Fruit fly (Drosophila melanogaster) whole organism, embryonic: ENCODE measurements around the gene CG31867.

Experiments
- CG10979 ChIP-seq: fragments of 200-800 bp; sonication (Bioruptor generic); optimal IDR thresholded peaks from 2 replicates; lab custom pipeline; 2018; ENCODE audit warnings: missing biosample characterization, mild to moderate bottlenecking, missing genetic modification characterization, moderate library complexity
- CG11456 ChIP-seq: fragments of 200-800 bp; sonication (Bioruptor generic); IDR thresholded peaks from 3 replicates; pipeline ENCODE4 v1.3.6; 2022; ENCODE audit warnings: missing biosample characterization, missing genetic modification characterization
- CG11504 ChIP-seq: fragments of 200-800 bp; sonication (Bioruptor generic); optimal IDR thresholded peaks from 3 replicates; lab custom pipeline; 2019; ENCODE audit warnings: missing biosample characterization, mild to moderate bottlenecking, missing genetic modification characterization, moderate library complexity
- CG12769 ChIP-seq: fragments of 200-800 bp; sonication (Bioruptor generic); optimal IDR thresholded peaks from 2 replicates; lab custom pipeline; 2019; ENCODE audit warnings: missing biosample characterization, mild to moderate bottlenecking, missing genetic modification characterization, moderate library complexity
- CG13287 ChIP-seq: fragments of 200-800 bp; sonication (Bioruptor generic); IDR thresholded peaks from 2 replicates; pipeline ENCODE4 v1.3.6; 2022; ENCODE audit warnings: missing biosample characterization, missing genetic modification characterization; ENCODE audit not compliant: partially characterized antibody
- CG14050 ChIP-seq: fragments of 200-800 bp; sonication (Bioruptor generic); IDR thresholded peaks from 3 replicates; pipeline ENCODE4 v1.3.6; 2022; ENCODE audit warnings: missing biosample characterization, missing genetic modification characterization
- CG14667 ChIP-seq: fragments of 200-800 bp; sonication (Bioruptor generic); IDR thresholded peaks from 2 replicates; pipeline ENCODE4 v1.3.6; 2022; ENCODE audit warnings: missing biosample characterization, missing genetic modification characterization
- CG15479 ChIP-seq: fragments of 200-800 bp; sonication (Bioruptor generic); optimal IDR thresholded peaks from 3 replicates; lab custom pipeline; 2019; ENCODE audit warnings: missing biosample characterization, mild to moderate bottlenecking, missing genetic modification characterization, moderate library complexity
- CG18011 ChIP-seq: fragments of 200-800 bp; sonication (Bioruptor generic); optimal IDR thresholded peaks from 2 replicates; lab custom pipeline; 2017; ENCODE audit warnings: missing biosample characterization, missing genetic modification characterization, mild to moderate bottlenecking, moderate library complexity, missing genotype
- CG1832 ChIP-seq: fragments of 200-800 bp; sonication (Bioruptor generic); optimal IDR thresholded peaks from 2 replicates; lab custom pipeline; 2017; ENCODE audit warnings: missing biosample characterization, mild to moderate bottlenecking, missing genetic modification characterization, inconsistent platforms
- CG18764 ChIP-seq: fragments of 200-800 bp; sonication (Bioruptor generic); optimal IDR thresholded peaks from 3 replicates; lab custom pipeline; 2016; ENCODE audit warnings: missing biosample characterization, missing genetic modification characterization
- CG31388 ChIP-seq: fragments of 200-800 bp; sonication (Bioruptor generic); optimal IDR thresholded peaks from 2 replicates; lab custom pipeline; 2016; ENCODE audit warnings: missing biosample characterization, missing genetic modification characterization
- CG4707 ChIP-seq: fragments of 200-800 bp; sonication (Bioruptor generic); optimal IDR thresholded peaks from 2 replicates; lab custom pipeline; 2018; ENCODE audit warnings: missing biosample characterization, mild to moderate bottlenecking, missing genetic modification characterization, moderate library complexity
- CG5180 ChIP-seq: fragments of 200-800 bp; sonication (Bioruptor generic); optimal IDR thresholded peaks from 3 replicates; lab custom pipeline; 2017; ENCODE audit warnings: missing biosample characterization, missing genetic modification characterization, mild to moderate bottlenecking, moderate library complexity, missing genetic modification reagents
- CG6175 ChIP-seq: fragments of 200-800 bp; sonication (Bioruptor generic); IDR thresholded peaks from 3 replicates; pipeline ENCODE4 v1.3.6; 2022; ENCODE audit warnings: missing biosample characterization, missing genetic modification characterization
- CG6254 ChIP-seq: fragments of 200-800 bp; sonication (Bioruptor generic); optimal IDR thresholded peaks from 3 replicates; lab custom pipeline; 2017; ENCODE audit warnings: mild to moderate bottlenecking, missing biosample characterization, missing genetic modification reagents, missing genetic modification characterization
- CG6791 ChIP-seq: fragments of 200-800 bp; sonication (Bioruptor generic); IDR thresholded peaks from 3 replicates; pipeline ENCODE4 v1.3.6; 2022; ENCODE audit warnings: missing biosample characterization, missing genetic modification characterization; ENCODE audit not compliant: partially characterized antibody
- CG6854 ChIP-seq: fragments of 200-800 bp; sonication (Bioruptor generic); optimal IDR thresholded peaks from 3 replicates; lab custom pipeline; 2017; ENCODE audit warnings: missing biosample characterization, mild to moderate bottlenecking, missing genetic modification characterization
- CG7745 ChIP-seq: fragments of 200-800 bp; sonication (Bioruptor generic); optimal IDR thresholded peaks from 2 replicates; lab custom pipeline; 2018; ENCODE audit warnings: missing biosample characterization, mild to moderate bottlenecking, missing genetic modification characterization, moderate library complexity
- CG7963 ChIP-seq: fragments of 200-800 bp; sonication (Bioruptor generic); IDR thresholded peaks from 3 replicates; pipeline ENCODE4 v1.3.6; 2022; ENCODE audit warnings: missing biosample characterization, missing genetic modification characterization; ENCODE audit not compliant: partially characterized antibody
- CG9727 ChIP-seq: fragments of 200-800 bp; sonication (Bioruptor generic); optimal IDR thresholded peaks from 3 replicates; lab custom pipeline; 2017; ENCODE audit warnings: missing biosample characterization, mild to moderate bottlenecking, missing genetic modification characterization
- CG9797 ChIP-seq: fragments of 200-800 bp; sonication (Bioruptor generic); optimal IDR thresholded peaks from 3 replicates; lab custom pipeline; 2018; ENCODE audit warnings: missing biosample characterization, mild to moderate bottlenecking, missing genetic modification characterization
- D ChIP-seq, 2 experiments: fragments of 200-800 bp in 1 of 2; fragments of >200 bp in 1 of 2; sonication (Bioruptor generic) in 1 of 2; optimal IDR thresholded peaks; 2 replicates in 1 of 2; 3 replicates in 1 of 2; lab custom pipeline; 2017; ENCODE audit warnings: mild to moderate bottlenecking in 1 of 2, missing biosample characterization in 1 of 2, missing genetic modification characterization in 1 of 2, missing genetic modification reagents in 1 of 2
- Dfd ChIP-seq, 2 experiments: fragments of >200 bp; optimal IDR thresholded peaks; 2 replicates each; lab custom pipeline; 2017; ENCODE audit warnings: missing biosample characterization in 2 of 2, missing genetic modification characterization in 2 of 2
- Fer1 ChIP-seq: fragments of 200-800 bp; sonication (Bioruptor generic); optimal IDR thresholded peaks from 2 replicates; lab custom pipeline; 2017; ENCODE audit warnings: missing biosample characterization, mild to moderate bottlenecking, missing genetic modification characterization
- Gsc ChIP-seq: fragments of 200-800 bp; sonication (Bioruptor generic); IDR thresholded peaks from 2 replicates; pipeline ENCODE4 v1.3.6; 2022; ENCODE audit warnings: missing biosample characterization, missing genetic modification characterization
- Meics ChIP-seq: fragments of 200-800 bp; sonication (Bioruptor generic); optimal IDR thresholded peaks from 2 replicates; lab custom pipeline; 2017; ENCODE audit warnings: missing biosample characterization, mild to moderate bottlenecking, missing genetic modification characterization
- Stat92E ChIP-seq, 3 experiments: fragments of >200 bp in 2 of 3; fragments of 200-800 bp in 1 of 3; sonication (Bioruptor generic) in 1 of 3; optimal IDR thresholded peaks; 2 replicates each; lab custom pipeline; 2017 to 2019; ENCODE audit warnings: missing biosample characterization in 3 of 3, missing genetic modification characterization in 3 of 3, mild to moderate bottlenecking in 1 of 3, moderate library complexity in 1 of 3
- ara ChIP-seq: fragments of 200-800 bp; sonication (Bioruptor generic); IDR thresholded peaks from 2 replicates; pipeline ENCODE4 v1.3.6; 2022; ENCODE audit warnings: missing biosample characterization, missing genetic modification characterization
- ase ChIP-seq: fragments of 200-800 bp; sonication (Bioruptor generic); IDR thresholded peaks from 3 replicates; pipeline ENCODE4 v1.3.6; 2022; ENCODE audit warnings: missing biosample characterization, missing genetic modification characterization
- cad ChIP-seq: fragments of >200 bp; optimal IDR thresholded peaks from 2 replicates; lab custom pipeline; 2017; ENCODE audit warnings: missing biosample characterization, missing genetic modification characterization
- cas ChIP-seq: fragments of 200-800 bp; sonication (Bioruptor generic); IDR thresholded peaks from 2 replicates; pipeline ENCODE4 v1.3.6; 2022; ENCODE audit warnings: missing biosample characterization, missing genetic modification characterization
- chm ChIP-seq: fragments of 200-800 bp; sonication (Bioruptor generic); IDR thresholded peaks from 2 replicates; pipeline ENCODE4 v1.3.6; 2022; ENCODE audit warnings: missing biosample characterization, missing genetic modification characterization
- crol ChIP-seq: fragments of 200-800 bp; sonication (Bioruptor generic); IDR thresholded peaks from 2 replicates; pipeline ENCODE4 v1.3.6; 2022; ENCODE audit warnings: missing biosample characterization, missing genetic modification characterization
- dmrt99B ChIP-seq: fragments of 200-800 bp; sonication (Bioruptor generic); optimal IDR thresholded peaks from 2 replicates; lab custom pipeline; 2018; ENCODE audit warnings: missing biosample characterization, mild to moderate bottlenecking, missing genetic modification characterization, moderate library complexity
- ems ChIP-seq: fragments of 200-800 bp; sonication (Bioruptor generic); optimal IDR thresholded peaks from 3 replicates; lab custom pipeline; 2016; ENCODE audit warnings: missing biosample characterization, missing genetic modification characterization
- esg ChIP-seq: fragments of 200-800 bp; sonication (Bioruptor generic); conservative IDR thresholded peaks from 2 replicates; pipeline ENCODE4 v1.3.6; 2022; ENCODE audit warnings: missing biosample characterization, missing genetic modification characterization
- p53 ChIP-seq: fragments of 200-800 bp; sonication (Bioruptor generic); optimal IDR thresholded peaks from 2 replicates; lab custom pipeline; 2016; ENCODE audit warnings: missing biosample characterization, missing genetic modification characterization
- pb ChIP-seq: fragments of 200-800 bp; sonication (Bioruptor generic); optimal IDR thresholded peaks from 3 replicates; lab custom pipeline; 2016; ENCODE audit warnings: missing biosample characterization, missing genetic modification characterization
- phol ChIP-seq: fragments of 200-800 bp; sonication (Bioruptor generic); optimal IDR thresholded peaks from 3 replicates; lab custom pipeline; 2018; ENCODE audit warnings: missing biosample characterization, mild to moderate bottlenecking, missing genetic modification characterization, moderate library complexity
- prd ChIP-seq, 3 experiments: fragments of >200 bp in 2 of 3; fragments of 200-800 bp in 1 of 3; sonication (Bioruptor generic) in 1 of 3; optimal IDR thresholded peaks in 2 of 3; IDR thresholded peaks in 1 of 3; 2 replicates in 2 of 3; 3 replicates in 1 of 3; pipeline versions ENCODE4 v1.3.6 to Lab custom; 2017 to 2022; ENCODE audit warnings: missing biosample characterization in 1 of 3, missing genetic modification characterization in 1 of 3
- pzg ChIP-seq: fragments of 200-800 bp; sonication (Bioruptor generic); optimal IDR thresholded peaks from 3 replicates; lab custom pipeline; 2018; ENCODE audit warnings: missing biosample characterization, mild to moderate bottlenecking, missing genetic modification characterization, moderate library complexity
- schlank ChIP-seq: fragments of 200-800 bp; sonication (Bioruptor generic); optimal IDR thresholded peaks from 2 replicates; lab custom pipeline; 2018; ENCODE audit warnings: missing biosample characterization, mild to moderate bottlenecking, missing genetic modification characterization
- sd ChIP-seq: fragments of 200-800 bp; sonication (Bioruptor generic); optimal IDR thresholded peaks from 3 replicates; lab custom pipeline; 2018; ENCODE audit warnings: missing biosample characterization, mild to moderate bottlenecking, missing genetic modification characterization, moderate library complexity
- slou ChIP-seq: fragments of 200-800 bp; sonication (Bioruptor generic); optimal IDR thresholded peaks from 3 replicates; lab custom pipeline; 2016; ENCODE audit warnings: missing biosample characterization, missing genetic modification characterization
- sqz ChIP-seq: fragments of 200-800 bp; sonication (Bioruptor generic); optimal IDR thresholded peaks from 3 replicates; lab custom pipeline; 2018; ENCODE audit warnings: missing biosample characterization, mild to moderate bottlenecking, missing genetic modification characterization
- tup ChIP-seq: fragments of 200-800 bp; sonication (Bioruptor generic); optimal IDR thresholded peaks from 2 replicates; lab custom pipeline; 2016; ENCODE audit warnings: missing biosample characterization, mild to moderate bottlenecking, missing genetic modification characterization, moderate library complexity
- usp ChIP-seq: fragments of >200 bp; optimal IDR thresholded peaks from 2 replicates; lab custom pipeline; 2017; ENCODE audit warnings: missing biosample characterization, missing genetic modification characterization
- vfl ChIP-seq: fragments of 200-800 bp; sonication (Bioruptor generic); optimal IDR thresholded peaks from 2 replicates; lab custom pipeline; 2016; ENCODE audit warnings: missing biosample characterization, missing genetic modification characterization

Gene CG31867

DNA sequence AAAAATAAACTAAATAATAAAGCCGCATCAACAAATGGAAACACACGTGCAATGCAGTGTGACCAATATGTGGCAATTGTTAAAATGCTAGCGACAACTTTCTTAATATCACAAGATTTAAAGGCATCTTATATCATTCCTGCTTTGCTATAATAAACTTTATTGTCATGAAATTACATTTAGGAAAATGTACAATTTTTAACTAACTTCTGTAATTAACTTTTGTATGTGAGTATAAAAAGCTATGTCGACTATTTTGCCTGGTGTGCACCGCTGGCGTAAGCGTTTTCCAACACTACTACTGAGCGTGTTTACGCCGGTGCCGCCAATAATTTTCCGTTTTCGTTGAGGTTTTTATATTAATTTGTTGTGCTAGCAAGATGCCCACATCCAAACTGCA, 21.7 kb downstream of the CG31867 start, which contains the start of the genes Csl4 and Nup160 (continued):
- no peak for TF ChIP-seq CG6791 (GFP tag; lab: Robert Waterston, UW)
- TF ChIP-seq CG14050 (GFP tag; lab: Robert Waterston, UW), result peak; percentile 52; the same call in 2 of the 3 replicates
- TF ChIP-seq CG4707 (GFP tag; lab: Kevin White, UChicago), result no peak
- TF ChIP-seq CG9797 (GFP tag; lab: Kevin White, UChicago), result peak; percentile 62
- TF ChIP-seq CG14667 (GFP tag; lab: Robert Waterston, UW), result 0 out of 2 replicates have a peak, but pooled peaks have one; percentile 34
- TF ChIP-seq D (optimal IDR thresholded peaks at IDR 0.05; lab: Kevin White, UChicago), result no peak
- no peak for TF ChIP-seq D (GFP tag; optimal IDR thresholded peaks at IDR 0.05; lab: Kevin White, UChicago)
- no peak for TF ChIP-seq CG15479 (GFP tag; lab: Kevin White, UChicago)
- peak; percentile 73 for TF ChIP-seq CG18764 (GFP tag; lab: Kevin White, UChicago)
- peak; percentile 39 for TF ChIP-seq CG6254 (GFP tag; lab: Kevin White, UChicago)
- TF ChIP-seq CG9727 (GFP tag; lab: Kevin White, UChicago), result peak; percentile 66
- TF ChIP-seq CG11456 (GFP tag; lab: Robert Waterston, UW), result peak; percentile 82
- TF ChIP-seq CG1832 (GFP tag; lab: Kevin White, UChicago), result no peak
- peak; percentile 61 for TF ChIP-seq CG10979 (tag; lab: Kevin White, UChicago)
- no peak for TF ChIP-seq crol
- TF ChIP-seq CG31388 (GFP tag; lab: Kevin White, UChicago), result peak; percentile 42
- peak; percentile 86 for TF ChIP-seq ems
- TF ChIP-seq cad (GFP tag; lab: Kevin White, UChicago), result no peak
- no peak for TF ChIP-seq prd (optimal IDR thresholded peaks at IDR 0.05; lab: Kevin White, UChicago)
- peak; percentile 86 for TF ChIP-seq prd (GFP tag; IDR thresholded peaks at IDR 0.05; lab: Robert Waterston, UW)
- no peak for TF ChIP-seq CG6175
- no peak for TF ChIP-seq CG11504
- TF ChIP-seq Fer1 (GFP tag; lab: Kevin White, UChicago), result peak; percentile 76
- no peak for TF ChIP-seq dmrt99B (tag; lab: Kevin White, UChicago)
- TF ChIP-seq slou (GFP tag; lab: Kevin White, UChicago), result peak; percentile 78
- peak; percentile 67 for TF ChIP-seq pzg (GFP tag; lab: Kevin White, UChicago)
- TF ChIP-seq CG13287 (GFP tag; lab: Robert Waterston, UW), result peak; percentile 71
- peak; percentile 71 for TF ChIP-seq p53 (GFP tag; lab: Kevin White, UChicago)
- TF ChIP-seq pb (GFP tag; lab: Kevin White, UChicago), result peak; percentile 55
- TF ChIP-seq tup, result peak; percentile 68
- peak; percentile 61 for TF ChIP-seq Meics (GFP tag; lab: Kevin White, UChicago)
- 0 out of 2 replicates have a peak, but pooled peaks have one; percentile 25 for TF ChIP-seq chm (GFP tag; lab: Robert Waterston, UW)
- TF ChIP-seq sqz (GFP tag; lab: Kevin White, UChicago), result no peak
- no peak for TF ChIP-seq CG5180 (GFP tag; lab: Kevin White, UChicago)
- TF ChIP-seq vfl (GFP tag; lab: Kevin White, UChicago), result peak; percentile 87
- peak; percentile 77 for TF ChIP-seq phol
- no peak for TF ChIP-seq CG12769 (tag; lab: Kevin White, UChicago)
- TF ChIP-seq sd (tag; lab: Kevin White, UChicago), result no peak
- TF ChIP-seq Gsc, result no peak
- peak; percentile 75 for TF ChIP-seq ara (GFP tag; lab: Robert Waterston, UW)
- peak; percentile 33; the same call in 1 of the 2 replicates for TF ChIP-seq cas (GFP tag; lab: Robert Waterston, UW)
- TF ChIP-seq CG7745, result no peak
- peak in 1 of 3 experiments; percentile 43 for TF ChIP-seq Stat92E (GFP tag; optimal IDR thresholded peaks at IDR 0.05; lab: Kevin White, UChicago)
- TF ChIP-seq schlank (tag; lab: Kevin White, UChicago), result no peak
- no peak for TF ChIP-seq Dfd (GFP tag; optimal IDR thresholded peaks at IDR 0.05; lab: Kevin White, UChicago)
- TF ChIP-seq esg (GFP tag; lab: Robert Waterston, UW), result peak; percentile 62
- TF ChIP-seq CG18011 (GFP tag; lab: Kevin White, UChicago), result peak; percentile 65
- no peak for TF ChIP-seq CG6854
- no peak for TF ChIP-seq CG7963
- peak; percentile 66; the same call in 2 of the 3 replicates for TF ChIP-seq ase (GFP tag; lab: Robert Waterston, UW)
- no peak for TF ChIP-seq usp (GFP tag; lab: Kevin White, UChicago)
